Worm (Caenorhabditis elegans): ENCODE data around the gene ugt-57.

The ugt-57 gene

ce11 chrX:7005919-7006318, 14.4 kb downstream of the ugt-57 start:
- no peak for TF ChIP-seq xbp-1 (tag; optimal IDR thresholded peaks at IDR 0.05)
- no peak for TF ChIP-seq unc-86 (tag; optimal IDR thresholded peaks at IDR 0.05)
- TF ChIP-seq snpc-4 (tag; optimal IDR thresholded peaks at IDR 0.05), result peak; percentile 44
- peak; percentile 16 for TF ChIP-seq rnt-1 (tag; optimal IDR thresholded peaks at IDR 0.05)

- TF ChIP-seq nhr-12 (tag; optimal IDR thresholded peaks at IDR 0.05) (no peak), ztf-11 (tag; optimal IDR thresholded peaks at IDR 0.05) (no peak), lir-3 (tag; optimal IDR thresholded peaks at IDR 0.05; ENCODE audit: poor library complexity) (no peak), fkh-10 (GFP tag; optimal IDR thresholded peaks at IDR 0.05) (peak; percentile 46)
Measured at ce11 chrX:7019733-7020132, 28.2 kb downstream of the ugt-57 start, which contains the start of gene cah-5. TSS of gene cah-5 (plus strand) at chrX:7020033.

ce11 chrX:7028836-7029235, 37.3 kb downstream of the ugt-57 start, which contains the start of gene flp-26:
TSS of gene flp-26 (plus strand) at chrX:7029136.
- no peak for TF ChIP-seq C34B4.2 (tag; optimal IDR thresholded peaks at IDR 0.05)
- TF ChIP-seq aly-2 (tag; optimal IDR thresholded peaks at IDR 0.05), result no peak
- TF ChIP-seq mab-9 (GFP tag; IDR thresholded peaks at IDR 0.05), result no peak

ce11 chrX:7033716-7034270, 42.3 kb downstream of the ugt-57 start:
- TF ChIP-seq fkh-10 (GFP tag; optimal IDR thresholded peaks at IDR 0.05) (peak; percentile 53), unc-130 (tag; optimal IDR thresholded peaks at IDR 0.05) (no peak), lin-14 (GFP tag; optimal IDR thresholded peaks at IDR 0.05) (peak; percentile 50)

- TF ChIP-seq nhr-237 (tag; optimal IDR thresholded peaks at IDR 0.05), result no peak
Measured at ce11 chrX:7035937-7036336, 44.4 kb downstream of the ugt-57 start, which contains the start of gene cest-19. TSS of gene cest-19 (minus strand) at chrX:7036037.

ce11 chrX:7037998-7038397, 46.5 kb downstream of the ugt-57 start:
- TF ChIP-seq fkh-10 (GFP tag; optimal IDR thresholded peaks at IDR 0.05), result peak; percentile 62
- TF ChIP-seq unc-130 (tag; optimal IDR thresholded peaks at IDR 0.05), result no peak
- TF ChIP-seq sptf-1 (tag; optimal IDR thresholded peaks at IDR 0.05), result no peak
- peak; percentile 50 for TF ChIP-seq lin-14 (GFP tag; optimal IDR thresholded peaks at IDR 0.05)

ce11 chrX:7040760-7041159, 49.2 kb downstream of the ugt-57 start:
- no peak for TF ChIP-seq irx-1 (tag; optimal IDR thresholded peaks at IDR 0.05)
- no peak for TF ChIP-seq snu-23 (GFP tag; optimal IDR thresholded peaks at IDR 0.05)
- no peak for TF ChIP-seq ztf-4 (tag; optimal IDR thresholded peaks at IDR 0.05)
- peak; percentile 27 for TF ChIP-seq nhr-47 (tag; optimal IDR thresholded peaks at IDR 0.05)
- no peak for TF ChIP-seq blmp-1 (tag; optimal IDR thresholded peaks at IDR 0.05)
- TF ChIP-seq nhr-71 (tag; optimal IDR thresholded peaks at IDR 0.05), result peak; percentile 21
- no peak for TF ChIP-seq rnt-1 (tag; optimal IDR thresholded peaks at IDR 0.05)
- peak; percentile 13 for TF ChIP-seq xbp-1 (tag; optimal IDR thresholded peaks at IDR 0.05)
- TF ChIP-seq ceh-90 (tag; optimal IDR thresholded peaks at IDR 0.05), result no peak
- no peak for TF ChIP-seq sup-37 (GFP tag; optimal IDR thresholded peaks at IDR 0.05)
- TF ChIP-seq lin-14 (GFP tag; optimal IDR thresholded peaks at IDR 0.05), result peak; percentile 80
- TF ChIP-seq nhr-85 (tag), result no peak
- TF ChIP-seq unc-86 (tag; optimal IDR thresholded peaks at IDR 0.05), result no peak
- TF ChIP-seq fkh-8 (tag; optimal IDR thresholded peaks at IDR 0.05), result no peak
- TF ChIP-seq unc-98 (GFP tag; IDR thresholded peaks at IDR 0.05), result no peak
- peak; percentile 63 for TF ChIP-seq tbx-2 (tag; optimal IDR thresholded peaks at IDR 0.05)
- peak; percentile 0 for TF ChIP-seq swsn-7 (tag; optimal IDR thresholded peaks at IDR 0.05)
- no peak for TF ChIP-seq nhr-11 (tag; optimal IDR thresholded peaks at IDR 0.05)
- TF ChIP-seq lin-13 (GFP tag; optimal IDR thresholded peaks at IDR 0.05), result no peak
- peak; percentile 94 for TF ChIP-seq ces-1 (GFP tag; optimal IDR thresholded peaks at IDR 0.05)
- no peak for TF ChIP-seq elt-3 (tag; optimal IDR thresholded peaks at IDR 0.05)
- TF ChIP-seq zag-1 (tag; optimal IDR thresholded peaks at IDR 0.05), result no peak
- no peak for TF ChIP-seq lin-39 (tag; optimal IDR thresholded peaks at IDR 0.05)
- TF ChIP-seq aha-1 (tag; optimal IDR thresholded peaks at IDR 0.05), result no peak
- no peak for TF ChIP-seq efl-3 (GFP tag; optimal IDR thresholded peaks at IDR 0.05)
- no peak for TF ChIP-seq pax-3 (tag; optimal IDR thresholded peaks at IDR 0.05)
- TF ChIP-seq dsc-1 (tag; optimal IDR thresholded peaks at IDR 0.05), result no peak
- no peak for TF ChIP-seq ceh-8 (GFP tag; optimal IDR thresholded peaks at IDR 0.05)
- TF ChIP-seq ceh-63 (GFP tag; optimal IDR thresholded peaks at IDR 0.05), result no peak

Measured in whole organism, L1 larva.